Worm (Caenorhabditis elegans) whole organism, young adult: ENCODE measurements around the gene mpz-1.

Experiments used
- bed-1 ChIP-seq: fragments of 200-800 bp; sonication (Bioruptor generic); IDR thresholded peaks from 2 replicates; pipeline ENCODE4 v1.3.6; 2022; ENCODE audit warnings: missing genetic modification reagents, missing genetic modification characterization, missing compliant biosample characterization
- dpl-1 ChIP-seq: fragments of 150-350 bp; optimal IDR thresholded peaks from 2 replicates; lab custom pipeline; 2014; ENCODE audit warnings: missing biosample characterization, missing genetic modification reagents, missing genetic modification characterization
- hlh-12 ChIP-seq: sonication (generic microtip); optimal IDR thresholded peaks from 2 replicates; lab custom pipeline; 2016; ENCODE audit warnings: missing genetic modification characterization, missing compliant biosample characterization
- madf-10 ChIP-seq: sonication (generic microtip); optimal IDR thresholded peaks from 2 replicates; lab custom pipeline; 2016; ENCODE audit warnings: mild to moderate bottlenecking, missing genetic modification characterization, missing compliant biosample characterization
- nhr-179 ChIP-seq: sonication (generic microtip); optimal IDR thresholded peaks from 2 replicates; lab custom pipeline; 2016; ENCODE audit warnings: mild to moderate bottlenecking, missing genetic modification characterization, missing compliant biosample characterization
- pbrm-1 ChIP-seq: fragments of 200-800 bp; sonication (Bioruptor generic); IDR thresholded peaks from 2 replicates; pipeline ENCODE4 v1.3.6; 2022; ENCODE audit warnings: missing genetic modification reagents, missing genetic modification characterization, missing compliant biosample characterization
- rcor-1 ChIP-seq: fragments of 200-800 bp; sonication (Bioruptor generic); IDR thresholded peaks from 2 replicates; pipeline ENCODE4 v1.3.6; 2022; ENCODE audit warnings: missing genetic modification reagents, missing genetic modification characterization, missing compliant biosample characterization
- tlf-1 ChIP-seq: fragments of 200-800 bp; sonication (Bioruptor generic); optimal IDR thresholded peaks from 2 replicates; lab custom pipeline; 2018; ENCODE audit warnings: mild to moderate bottlenecking, missing genetic modification characterization, missing compliant biosample characterization
- unc-62 ChIP-seq: fragments of 150-350 bp; optimal IDR thresholded peaks from 2 replicates; lab custom pipeline; 2014; ENCODE audit warnings: missing biosample characterization, missing genetic modification reagents, missing genetic modification characterization

ce11 chrII:10798429-10798893, 20.5 kb upstream of the mpz-1 start, which contains the start of gene npp-19:
- TF ChIP-seq unc-62 (GFP tag; lab: Kevin White, UChicago) (no peak), pbrm-1 (GFP tag; lab: Robert Waterston, UW) (no peak), nhr-179 (tag; lab: Kevin White, UChicago) (no peak), bed-1 (GFP tag; lab: Robert Waterston, UW) (no peak), dpl-1 (GFP tag; lab: Kevin White, UChicago) (peak; percentile 96), rcor-1 (GFP tag; lab: Robert Waterston, UW) (no peak), hlh-12 (tag; lab: Kevin White, UChicago) (no peak), madf-10 (tag; lab: Kevin White, UChicago) (no peak), tlf-1 (GFP tag; lab: Kevin White, UChicago) (no peak)
